Fruit fly (Drosophila melanogaster) whole organism, embryonic: ENCODE results near the gene CG5863.

Experiments
- Aef1 ChIP-seq: fragments of 200-800 bp; sonication (Bioruptor generic); IDR thresholded peaks from 3 replicates; pipeline ENCODE4 v1.3.6; 2022; ENCODE audit warnings: missing biosample characterization, missing genetic modification characterization
- Atf-2 ChIP-seq: fragments of 200-800 bp; sonication (Bioruptor generic); optimal IDR thresholded peaks from 2 replicates; lab custom pipeline; 2016; ENCODE audit warnings: missing biosample characterization, missing genetic modification characterization
- Awh ChIP-seq: fragments of 200-800 bp; sonication (Bioruptor generic); IDR thresholded peaks from 2 replicates; pipeline ENCODE4, ENCODE4 v1.3.6; 2022; ENCODE audit warnings: missing biosample characterization, missing genetic modification characterization
- CG10209 ChIP-seq: fragments of 200-800 bp; sonication (Bioruptor generic); optimal IDR thresholded peaks from 3 replicates; lab custom pipeline; 2017; ENCODE audit warnings: missing biosample characterization, mild to moderate bottlenecking, missing genetic modification characterization, missing genetic modification reagents
- CG10979 ChIP-seq: fragments of 200-800 bp; sonication (Bioruptor generic); optimal IDR thresholded peaks from 2 replicates; lab custom pipeline; 2018; ENCODE audit warnings: missing biosample characterization, mild to moderate bottlenecking, missing genetic modification characterization, moderate library complexity
- CG11560 ChIP-seq: fragments of 200-800 bp; sonication (Bioruptor generic); IDR thresholded peaks from 3 replicates; pipeline ENCODE4 v1.3.6; 2022; ENCODE audit warnings: missing biosample characterization, missing genetic modification characterization
- CG14014 ChIP-seq: fragments of 200-800 bp; sonication (Bioruptor generic); IDR thresholded peaks from 2 replicates; pipeline ENCODE4 v1.3.6; 2022; ENCODE audit warnings: missing biosample characterization, missing genetic modification characterization
- CG17359 ChIP-seq: fragments of 200-800 bp; sonication (Bioruptor generic); optimal IDR thresholded peaks from 3 replicates; lab custom pipeline; 2018; ENCODE audit warnings: missing biosample characterization, mild to moderate bottlenecking, missing genetic modification characterization, moderate library complexity
- CG17912 ChIP-seq: fragments of 200-800 bp; sonication (Bioruptor generic); optimal IDR thresholded peaks from 2 replicates; lab custom pipeline; 2018; ENCODE audit warnings: missing biosample characterization, mild to moderate bottlenecking, missing genetic modification characterization
- CG1832 ChIP-seq: fragments of 200-800 bp; sonication (Bioruptor generic); optimal IDR thresholded peaks from 2 replicates; lab custom pipeline; 2017; ENCODE audit warnings: missing biosample characterization, mild to moderate bottlenecking, missing genetic modification characterization, inconsistent platforms
- CG18599 ChIP-seq: fragments of 200-800 bp; sonication (Bioruptor generic); optimal IDR thresholded peaks from 3 replicates; lab custom pipeline; 2017; ENCODE audit warnings: missing biosample characterization, missing genetic modification characterization, mild to moderate bottlenecking, moderate library complexity, missing genetic modification reagents
- CG18764 ChIP-seq: fragments of 200-800 bp; sonication (Bioruptor generic); optimal IDR thresholded peaks from 3 replicates; lab custom pipeline; 2016; ENCODE audit warnings: missing biosample characterization, missing genetic modification characterization
- CG34376 ChIP-seq: fragments of 200-800 bp; sonication (Bioruptor generic); optimal IDR thresholded peaks from 2 replicates; lab custom pipeline; 2018; ENCODE audit warnings: missing biosample characterization, mild to moderate bottlenecking, missing genetic modification characterization
- CG4328 ChIP-seq: fragments of 200-800 bp; sonication (Bioruptor generic); optimal IDR thresholded peaks from 3 replicates; lab custom pipeline; 2017; ENCODE audit warnings: missing biosample characterization, missing genetic modification reagents, missing genetic modification characterization
- CG5953 ChIP-seq: fragments of 200-800 bp; sonication (Bioruptor generic); IDR thresholded peaks from 2 replicates; pipeline ENCODE4 v1.3.6; 2022; ENCODE audit warnings: missing biosample characterization, missing genetic modification characterization
- CG6254 ChIP-seq: fragments of 200-800 bp; sonication (Bioruptor generic); optimal IDR thresholded peaks from 3 replicates; lab custom pipeline; 2017; ENCODE audit warnings: mild to moderate bottlenecking, missing biosample characterization, missing genetic modification reagents, missing genetic modification characterization
- CG6683 ChIP-seq: fragments of 200-800 bp; sonication (Bioruptor generic); optimal IDR thresholded peaks from 2 replicates; lab custom pipeline; 2017; ENCODE audit warnings: missing biosample characterization, mild to moderate bottlenecking, missing genetic modification characterization, missing genetic modification reagents
- CG6791 ChIP-seq: fragments of 200-800 bp; sonication (Bioruptor generic); IDR thresholded peaks from 3 replicates; pipeline ENCODE4 v1.3.6; 2022; ENCODE audit warnings: missing biosample characterization, missing genetic modification characterization; ENCODE audit not compliant: partially characterized antibody
- CG8290 ChIP-seq, 3 experiments: fragments of 200-800 bp; sonication (Bioruptor generic); optimal IDR thresholded peaks; 2 replicates each; lab custom pipeline; 2016 to 2019; ENCODE audit warnings: missing biosample characterization in 3 of 3, missing genetic modification characterization in 3 of 3, mild to moderate bottlenecking in 2 of 3, moderate library complexity in 1 of 3
- CG9215 ChIP-seq: fragments of 200-800 bp; sonication (Bioruptor generic); IDR thresholded peaks from 2 replicates; pipeline ENCODE4 v1.3.6; 2022; ENCODE audit warnings: missing biosample characterization, missing genetic modification characterization
- CoRest ChIP-seq: fragments of 200-800 bp; sonication (Bioruptor generic); optimal IDR thresholded peaks from 3 replicates; lab custom pipeline; 2018; ENCODE audit warnings: missing biosample characterization, mild to moderate bottlenecking, missing genetic modification characterization, moderate library complexity
- D19A ChIP-seq: fragments of 200-800 bp; optimal IDR thresholded peaks from 3 replicates; lab custom pipeline; 2019; ENCODE audit warnings: missing biosample characterization, mild to moderate bottlenecking, missing genetic modification characterization, moderate library complexity
- D19B ChIP-seq: fragments of 200-800 bp; sonication (Bioruptor generic); optimal IDR thresholded peaks from 2 replicates; lab custom pipeline; 2017; ENCODE audit warnings: missing biosample characterization, mild to moderate bottlenecking, missing genetic modification characterization
- Dll ChIP-seq: fragments of 200-800 bp; sonication (Bioruptor generic); IDR thresholded peaks from 4 replicates; pipeline ENCODE4 v1.3.6; 2022; ENCODE audit warnings: missing biosample characterization, missing genetic modification characterization; ENCODE audit not compliant: partially characterized antibody
- HLHmδ ChIP-seq: fragments of 200-800 bp; sonication (Bioruptor generic); optimal IDR thresholded peaks from 2 replicates; lab custom pipeline; 2018; ENCODE audit warnings: missing biosample characterization, mild to moderate bottlenecking, missing genetic modification characterization, moderate library complexity
- Hey ChIP-seq: fragments of 200-800 bp; sonication (Bioruptor generic); optimal IDR thresholded peaks from 3 replicates; lab custom pipeline; 2018; ENCODE audit warnings: missing biosample characterization, mild to moderate bottlenecking, missing genetic modification characterization
- HmgZ ChIP-seq: fragments of 200-800 bp; sonication (Bioruptor generic); optimal IDR thresholded peaks from 2 replicates; lab custom pipeline; 2018; ENCODE audit warnings: missing biosample characterization, mild to moderate bottlenecking, missing genetic modification characterization
- Meics ChIP-seq: fragments of 200-800 bp; sonication (Bioruptor generic); optimal IDR thresholded peaks from 2 replicates; lab custom pipeline; 2017; ENCODE audit warnings: missing biosample characterization, mild to moderate bottlenecking, missing genetic modification characterization
- NfI ChIP-seq: fragments of 200-800 bp; sonication (Bioruptor generic); optimal IDR thresholded peaks from 3 replicates; lab custom pipeline; 2018; ENCODE audit warnings: missing biosample characterization, mild to moderate bottlenecking, missing genetic modification characterization, moderate library complexity
- Rx ChIP-seq: fragments of 200-800 bp; sonication (Bioruptor generic); IDR thresholded peaks from 2 replicates; pipeline ENCODE4 v1.3.6; 2022; ENCODE audit warnings: missing biosample characterization, missing genetic modification characterization
- Sry-β ChIP-seq: fragments of 200-800 bp; sonication (Bioruptor generic); optimal IDR thresholded peaks from 2 replicates; lab custom pipeline; 2018; ENCODE audit warnings: missing biosample characterization, mild to moderate bottlenecking, missing genetic modification characterization, moderate library complexity
- Stat92E ChIP-seq, 3 experiments: fragments of >200 bp in 2 of 3; fragments of 200-800 bp in 1 of 3; sonication (Bioruptor generic) in 1 of 3; optimal IDR thresholded peaks; 2 replicates each; lab custom pipeline; 2017 to 2019; ENCODE audit warnings: missing biosample characterization in 3 of 3, missing genetic modification characterization in 3 of 3, mild to moderate bottlenecking in 1 of 3, moderate library complexity in 1 of 3
- ash1 ChIP-seq: fragments of 200-800 bp; sonication (Bioruptor generic); optimal IDR thresholded peaks from 2 replicates; lab custom pipeline; 2018; ENCODE audit warnings: missing biosample characterization, mild to moderate bottlenecking, missing genetic modification characterization
- az2 ChIP-seq: fragments of 200-800 bp; sonication (Bioruptor generic); optimal IDR thresholded peaks from 3 replicates; lab custom pipeline; 2016; ENCODE audit warnings: missing biosample characterization, missing genetic modification characterization
- bigmax ChIP-seq: fragments of 200-800 bp; sonication (Bioruptor generic); optimal IDR thresholded peaks from 2 replicates; lab custom pipeline; 2018; ENCODE audit warnings: missing biosample characterization, mild to moderate bottlenecking, missing genetic modification characterization
- chinmo ChIP-seq: fragments of 200-800 bp; sonication (Bioruptor generic); IDR thresholded peaks from 4 replicates; pipeline ENCODE4 v1.3.6; 2022; ENCODE audit warnings: missing biosample characterization, missing genetic modification characterization; ENCODE audit not compliant: partially characterized antibody
- hb ChIP-seq: fragments of 200-800 bp; sonication (Bioruptor generic); IDR thresholded peaks from 3 replicates; pipeline ENCODE4 v1.3.6; 2022; ENCODE audit warnings: missing biosample characterization, missing genetic modification characterization; ENCODE audit not compliant: partially characterized antibody
- her ChIP-seq: fragments of 200-800 bp; sonication (Bioruptor generic); optimal IDR thresholded peaks from 2 replicates; lab custom pipeline; 2016; ENCODE audit warnings: missing biosample characterization, missing genetic modification characterization
- kah ChIP-seq: fragments of 200-800 bp; sonication (Bioruptor generic); optimal IDR thresholded peaks from 2 replicates; lab custom pipeline; 2018; ENCODE audit warnings: missing biosample characterization, mild to moderate bottlenecking, missing genetic modification characterization
- klu ChIP-seq: fragments of 200-800 bp; sonication (Bioruptor generic); IDR thresholded peaks from 2 replicates; pipeline ENCODE4 v1.3.6; 2022; ENCODE audit warnings: missing biosample characterization, missing genetic modification characterization
- lab ChIP-seq: fragments of 200-800 bp; sonication (Bioruptor generic); optimal IDR thresholded peaks from 3 replicates; lab custom pipeline; 2017; ENCODE audit warnings: missing biosample characterization, missing genetic modification characterization, mild to moderate bottlenecking, moderate library complexity, missing genetic modification reagents
- mld ChIP-seq: fragments of 200-800 bp; sonication (Bioruptor generic); IDR thresholded peaks from 3 replicates; pipeline ENCODE4 v1.3.6; 2022; ENCODE audit warnings: missing biosample characterization, missing genetic modification characterization; ENCODE audit not compliant: partially characterized antibody
- nom ChIP-seq: fragments of 200-800 bp; sonication (Bioruptor generic); optimal IDR thresholded peaks from 2 replicates; lab custom pipeline; 2017; ENCODE audit warnings: missing biosample characterization, missing genetic modification characterization, mild to moderate bottlenecking, moderate library complexity, missing genetic modification reagents
- odd ChIP-seq: fragments of 200-800 bp; sonication (Bioruptor generic); optimal IDR thresholded peaks from 2 replicates; lab custom pipeline; 2017; ENCODE audit warnings: missing biosample characterization, mild to moderate bottlenecking, missing genetic modification characterization
- row ChIP-seq: fragments of 200-800 bp; sonication (Bioruptor generic); IDR thresholded peaks from 3 replicates; pipeline ENCODE4 v1.3.6; 2022; ENCODE audit warnings: missing biosample characterization, missing genetic modification characterization
- sisA ChIP-seq: fragments of 200-800 bp; sonication (Bioruptor generic); IDR thresholded peaks from 2 replicates; pipeline ENCODE4 v1.3.6; 2022; ENCODE audit warnings: missing biosample characterization, missing genetic modification characterization
- so ChIP-seq: fragments of 200-800 bp; sonication (Bioruptor generic); IDR thresholded peaks from 3 replicates; pipeline ENCODE4 v1.3.6; 2022; ENCODE audit warnings: missing biosample characterization, missing genetic modification characterization
- stwl ChIP-seq: fragments of 200-800 bp; sonication (Bioruptor generic); optimal IDR thresholded peaks from 3 replicates; lab custom pipeline; 2018; ENCODE audit warnings: missing biosample characterization, mild to moderate bottlenecking, missing genetic modification characterization, moderate library complexity
- trh ChIP-seq: fragments of 200-800 bp; sonication (Bioruptor generic); optimal IDR thresholded peaks from 2 replicates; lab custom pipeline; 2016; ENCODE audit warnings: missing biosample characterization, missing genetic modification characterization

The CG5863 gene

dm6 chr3R:17371094-17371493 lies 39.8 kb upstream of the CG5863 start (continued):
- no peak for TF ChIP-seq her (GFP tag; lab: Kevin White, UChicago)
- TF ChIP-seq so (GFP tag; lab: Robert Waterston, UW) = 0 out of 3 replicates have a peak, but pooled peaks have one; percentile 52
- no peak for TF ChIP-seq kah (GFP tag; lab: Kevin White, UChicago)
- TF ChIP-seq CG10209 (GFP tag; lab: Kevin White, UChicago) = peak; percentile 17
- no peak for TF ChIP-seq klu (GFP tag; lab: Robert Waterston, UW)
- no peak for TF ChIP-seq Stat92E (GFP tag; optimal IDR thresholded peaks at IDR 0.05; lab: Kevin White, UChicago)
- no peak for TF ChIP-seq mld (GFP tag; lab: Robert Waterston, UW)
- TF ChIP-seq CG4328 (GFP tag; lab: Kevin White, UChicago) = no peak
- TF ChIP-seq CG11560 (tag; lab: Robert Waterston, UW) = no peak
- no peak for TF ChIP-seq hb (GFP tag; lab: Robert Waterston, UW)
- peak; percentile 43; the same call in 1 of the 2 replicates for TF ChIP-seq CG14014 (GFP tag; lab: Robert Waterston, UW)
- peak; percentile 36 for TF ChIP-seq Meics
- TF ChIP-seq odd (GFP tag; lab: Kevin White, UChicago) = no peak
- TF ChIP-seq CG5953 (GFP tag; lab: Robert Waterston, UW) = no peak
- TF ChIP-seq Dll = no peak
- TF ChIP-seq lab (GFP tag; lab: Kevin White, UChicago) = peak; percentile 72
- TF ChIP-seq CG9215 (GFP tag; lab: Robert Waterston, UW) = no peak
- TF ChIP-seq D19A (tag; lab: Kevin White, UChicago) = no peak
- no peak for TF ChIP-seq ash1
- TF ChIP-seq Hey = no peak
- TF ChIP-seq CG34376 (GFP tag; lab: Kevin White, UChicago) = no peak
- TF ChIP-seq CG18599 (GFP tag; lab: Kevin White, UChicago) = peak; percentile 78
- no peak for TF ChIP-seq HLHmδ (GFP tag; lab: Kevin White, UChicago)
- no peak for TF ChIP-seq trh (GFP tag; lab: Kevin White, UChicago)
- no peak for TF ChIP-seq CG6791 (GFP tag; lab: Robert Waterston, UW)
- no peak for TF ChIP-seq az2 (GFP tag; lab: Kevin White, UChicago)
- TF ChIP-seq Sry-β (GFP tag; lab: Kevin White, UChicago) = no peak
- TF ChIP-seq bigmax = no peak
- TF ChIP-seq CoRest = no peak
- TF ChIP-seq Aef1 = 0 out of 3 replicates have a peak, but pooled peaks have one; percentile 34
- no peak for TF ChIP-seq CG8290 (GFP tag; optimal IDR thresholded peaks at IDR 0.05; lab: Kevin White, UChicago)
- TF ChIP-seq CG8290 (tag; optimal IDR thresholded peaks at IDR 0.05; lab: Kevin White, UChicago) = peak in 1 of 2 experiments; percentile 64
- TF ChIP-seq CG18764 = no peak
- no peak for TF ChIP-seq CG17912 (GFP tag; lab: Kevin White, UChicago)
- TF ChIP-seq CG1832 (GFP tag; lab: Kevin White, UChicago) = no peak
- no peak for TF ChIP-seq nom
- TF ChIP-seq sisA = 0 out of 2 replicates have a peak, but pooled peaks have one; percentile 6
- TF ChIP-seq Atf-2 (GFP tag; lab: Kevin White, UChicago) = no peak
- no peak for TF ChIP-seq NfI (GFP tag; lab: Kevin White, UChicago)
- TF ChIP-seq CG6254 (GFP tag; lab: Kevin White, UChicago) = no peak
- no peak for TF ChIP-seq stwl (tag; lab: Kevin White, UChicago)
- TF ChIP-seq CG10979 (tag; lab: Kevin White, UChicago) = no peak
- peak; percentile 64; the same call in 2 of the 3 replicates for TF ChIP-seq row
- TF ChIP-seq Rx (GFP tag; lab: Robert Waterston, UW) = 0 out of 2 replicates have a peak, but pooled peaks have one; percentile 14
- TF ChIP-seq CG17359 (tag; lab: Kevin White, UChicago) = no peak
- TF ChIP-seq D19B (GFP tag; lab: Kevin White, UChicago) = no peak
- no peak for TF ChIP-seq chinmo (GFP tag; lab: Robert Waterston, UW)
- peak; percentile 13; the same call in 1 of the 2 replicates for TF ChIP-seq Awh (GFP tag; lab: Robert Waterston, UW)
- no peak for TF ChIP-seq CG6683 (GFP tag; lab: Kevin White, UChicago)
- no peak for TF ChIP-seq HmgZ
